Fruit fly (Drosophila melanogaster): Measurements from ENCODE around the gene CG1806.

The CG1806 gene

DNA sequence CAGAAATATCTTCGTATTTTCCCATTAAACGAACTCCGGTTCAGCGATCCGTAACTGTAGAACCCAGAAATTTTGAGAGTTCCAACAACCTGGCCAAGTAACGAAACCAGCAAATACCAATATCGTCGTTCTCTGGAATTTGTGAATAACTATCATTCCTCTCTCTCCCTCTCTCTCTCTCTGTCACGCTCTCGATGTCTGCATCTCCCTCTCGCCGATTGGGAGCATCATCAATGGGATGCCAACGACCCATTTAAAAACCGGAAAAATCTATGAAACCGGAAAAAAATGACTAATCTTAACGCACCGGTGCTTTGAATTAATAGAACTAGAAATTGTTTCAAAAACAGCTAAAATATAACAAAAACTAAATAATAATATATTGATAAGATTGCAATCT lies 617 bp downstream of the CG1806 start:
- TF ChIP-seq Myc (optimal IDR thresholded peaks at IDR 0.05) (no peak), psq (optimal IDR thresholded peaks at IDR 0.05) (no peak), ttk (optimal IDR thresholded peaks at IDR 0.05) (no peak), h (optimal IDR thresholded peaks at IDR 0.05) (no peak), insv (optimal IDR thresholded peaks at IDR 0.05) (no peak), Sin3A (optimal IDR thresholded peaks at IDR 0.05) (no peak)

DNA sequence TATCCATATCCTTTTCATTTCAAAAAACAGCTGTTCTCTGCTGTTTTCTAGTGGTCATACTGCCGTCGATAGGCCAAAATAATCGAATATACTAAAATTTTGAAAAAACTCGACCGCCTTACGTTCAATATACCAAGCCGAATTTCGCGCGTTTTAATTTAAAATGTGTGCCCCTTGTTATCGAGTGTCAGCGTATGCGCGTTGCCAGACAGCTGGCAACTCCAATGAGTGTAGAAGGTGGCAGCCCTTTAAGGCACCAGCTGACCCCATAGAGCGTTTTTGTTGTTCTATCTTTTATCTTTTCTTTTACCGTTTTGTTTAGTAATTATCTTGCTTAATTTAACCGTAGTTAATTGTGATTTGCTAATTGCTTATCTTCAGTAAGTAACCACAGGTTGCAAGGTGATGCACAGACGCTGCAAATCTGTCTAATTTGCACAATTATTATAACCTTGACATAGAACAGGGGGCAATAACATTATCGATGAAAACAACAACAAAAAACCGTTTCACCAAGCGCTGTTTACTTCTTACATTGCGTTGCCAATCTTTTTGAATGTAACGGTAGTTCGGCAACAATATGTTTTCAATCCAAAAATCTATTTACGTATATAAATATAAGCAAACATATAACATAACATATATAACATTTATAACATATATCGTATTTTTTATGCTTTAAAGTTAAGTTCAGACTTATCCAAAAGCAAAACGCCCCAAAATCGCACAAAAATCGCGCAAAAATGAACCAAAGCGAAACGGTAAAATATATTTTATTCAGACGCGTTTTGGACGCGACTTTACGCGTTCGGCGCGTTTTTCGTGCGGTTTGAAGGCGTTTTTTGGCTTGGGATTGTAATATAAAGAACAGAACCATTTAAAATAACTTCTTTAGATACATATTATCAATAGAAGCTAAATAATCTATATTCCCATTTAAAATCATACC lies 5.4 kb downstream of the CG1806 start, which contains the start of the genes CG1492 and regucalcin:
Gene CG1492, minus strand, starts transcription at position 63 of the 949 bp plus-strand sequence.
Gene regucalcin, plus strand, starts transcription at position 229 of the 949 bp plus-strand sequence.
- TF ChIP-seq Myc (optimal IDR thresholded peaks at IDR 0.05) (no peak), psq (optimal IDR thresholded peaks at IDR 0.05) (peak; percentile 41)

DNA sequence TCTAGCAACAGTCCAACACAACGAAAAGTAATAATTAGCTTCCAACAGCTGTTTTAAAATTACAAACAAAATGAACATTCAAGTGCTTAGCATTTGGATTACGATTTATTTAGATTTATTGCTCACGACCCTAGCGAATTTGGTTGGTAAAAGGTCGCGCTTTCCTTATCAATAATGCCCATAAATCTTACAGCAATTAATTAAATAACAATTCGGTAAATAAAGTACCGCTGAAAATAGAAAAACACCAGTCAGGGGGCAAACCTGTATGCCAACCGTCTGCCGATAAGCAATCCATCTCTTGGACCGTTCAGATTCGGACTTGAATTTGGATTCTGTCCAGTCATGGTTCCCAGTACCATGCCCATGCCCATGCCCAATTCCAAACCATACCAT lies 6.1 kb downstream of the CG1806 start:
- TF ChIP-seq psq (optimal IDR thresholded peaks at IDR 0.05) (no peak), insv (optimal IDR thresholded peaks at IDR 0.05) (no peak), Sin3A (optimal IDR thresholded peaks at IDR 0.05) (no peak)

DNA sequence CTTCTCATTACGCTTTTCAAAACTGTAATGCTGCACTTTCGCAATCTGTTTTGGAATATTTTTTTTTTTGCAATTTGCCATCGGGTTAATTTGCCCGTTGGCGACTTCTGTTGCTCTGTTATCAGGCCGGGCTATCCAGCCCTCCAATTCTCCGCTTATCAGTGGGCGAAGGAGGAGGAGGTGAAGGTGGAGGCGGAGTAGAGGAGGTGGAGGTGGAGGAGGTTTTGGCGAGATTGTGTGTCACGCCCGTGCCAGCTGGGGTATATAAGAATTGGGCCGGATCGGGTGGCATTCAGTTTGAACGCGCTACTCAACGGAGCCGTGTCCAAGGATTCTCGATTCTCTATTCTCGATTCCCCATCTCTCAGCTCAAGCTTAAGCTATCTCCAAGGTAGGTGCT lies 7.2 kb downstream of the CG1806 start:
- TF ChIP-seq h (optimal IDR thresholded peaks at IDR 0.05) (no peak), insv (optimal IDR thresholded peaks at IDR 0.05) (no peak), psq (optimal IDR thresholded peaks at IDR 0.05) (no peak), Sin3A (optimal IDR thresholded peaks at IDR 0.05) (no peak), ttk (optimal IDR thresholded peaks at IDR 0.05) (no peak), Myc (optimal IDR thresholded peaks at IDR 0.05) (no peak)

DNA sequence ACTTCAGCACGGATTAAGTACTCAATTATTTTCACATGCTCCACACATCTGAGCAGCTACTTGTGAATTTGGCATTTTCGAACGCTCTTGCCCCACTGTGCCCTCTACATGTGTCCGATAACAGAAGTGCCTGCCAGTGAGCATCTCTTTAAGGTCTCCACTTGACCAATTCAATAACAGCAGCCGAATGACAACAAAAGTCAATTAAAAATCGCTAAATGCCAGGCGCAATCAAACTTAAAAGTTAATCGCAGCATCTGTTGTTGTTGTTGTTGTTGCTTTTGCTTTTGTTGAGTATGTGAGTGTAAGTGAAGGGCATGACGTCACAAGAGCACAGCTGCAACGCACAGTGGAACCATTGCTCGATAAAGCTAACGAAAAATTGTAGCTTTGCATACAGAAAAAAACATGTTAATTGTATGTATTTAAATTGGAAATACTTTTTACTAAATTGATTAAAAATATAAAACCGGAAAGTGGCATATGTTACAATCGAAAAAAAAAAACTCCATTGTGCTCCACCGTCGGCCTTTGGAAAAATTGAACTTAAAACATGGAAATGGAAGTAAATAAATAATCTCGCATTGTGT lies 7.9 kb downstream of the CG1806 start:
- TF ChIP-seq Myc (optimal IDR thresholded peaks at IDR 0.05) (no peak), h (optimal IDR thresholded peaks at IDR 0.05) (no peak), psq (optimal IDR thresholded peaks at IDR 0.05) (no peak), ttk (optimal IDR thresholded peaks at IDR 0.05) (no peak), insv (optimal IDR thresholded peaks at IDR 0.05) (no peak), Sin3A (optimal IDR thresholded peaks at IDR 0.05) (no peak)

dm6 chrX:12017815-12018439 lies 11.0 kb downstream of the CG1806 start, which contains the start of gene Chrac-16:
Chrac-16 (minus strand) TSS chrX:12017961.
- no peak for TF ChIP-seq Sin3A (optimal IDR thresholded peaks at IDR 0.05)
- TF ChIP-seq Myc (optimal IDR thresholded peaks at IDR 0.05): no peak
- TF ChIP-seq psq (optimal IDR thresholded peaks at IDR 0.05): no peak
- no peak for TF ChIP-seq ttk (optimal IDR thresholded peaks at IDR 0.05)
- TF ChIP-seq h (optimal IDR thresholded peaks at IDR 0.05): no peak
- TF ChIP-seq insv (optimal IDR thresholded peaks at IDR 0.05): no peak

- TF ChIP-seq ttk (optimal IDR thresholded peaks at IDR 0.05): no peak
- TF ChIP-seq h (optimal IDR thresholded peaks at IDR 0.05): no peak
These were observed 11.6 kb downstream of the CG1806 start, which contains the start of gene Lsm12a for dm6 chrX:12018440-12019101. Lsm12a (plus strand) TSS chrX:12018640.

dm6 chrX:12020857-12021256 lies 13.9 kb downstream of the CG1806 start, which contains the start of gene Tango4:
Tango4 (plus strand) TSS chrX:12021068.
- TF ChIP-seq insv (optimal IDR thresholded peaks at IDR 0.05) (no peak), h (optimal IDR thresholded peaks at IDR 0.05) (no peak), Sin3A (optimal IDR thresholded peaks at IDR 0.05) (no peak), Myc (optimal IDR thresholded peaks at IDR 0.05) (no peak), psq (optimal IDR thresholded peaks at IDR 0.05) (no peak), ttk (optimal IDR thresholded peaks at IDR 0.05) (no peak)

- TF ChIP-seq ttk (optimal IDR thresholded peaks at IDR 0.05) (no peak), insv (optimal IDR thresholded peaks at IDR 0.05) (no peak), Myc (optimal IDR thresholded peaks at IDR 0.05) (no peak), h (optimal IDR thresholded peaks at IDR 0.05) (no peak), psq (optimal IDR thresholded peaks at IDR 0.05) (no peak), Sin3A (optimal IDR thresholded peaks at IDR 0.05) (no peak)
These were observed 14.8 kb downstream of the CG1806 start for dm6 chrX:12021750-12022149.

DNA sequence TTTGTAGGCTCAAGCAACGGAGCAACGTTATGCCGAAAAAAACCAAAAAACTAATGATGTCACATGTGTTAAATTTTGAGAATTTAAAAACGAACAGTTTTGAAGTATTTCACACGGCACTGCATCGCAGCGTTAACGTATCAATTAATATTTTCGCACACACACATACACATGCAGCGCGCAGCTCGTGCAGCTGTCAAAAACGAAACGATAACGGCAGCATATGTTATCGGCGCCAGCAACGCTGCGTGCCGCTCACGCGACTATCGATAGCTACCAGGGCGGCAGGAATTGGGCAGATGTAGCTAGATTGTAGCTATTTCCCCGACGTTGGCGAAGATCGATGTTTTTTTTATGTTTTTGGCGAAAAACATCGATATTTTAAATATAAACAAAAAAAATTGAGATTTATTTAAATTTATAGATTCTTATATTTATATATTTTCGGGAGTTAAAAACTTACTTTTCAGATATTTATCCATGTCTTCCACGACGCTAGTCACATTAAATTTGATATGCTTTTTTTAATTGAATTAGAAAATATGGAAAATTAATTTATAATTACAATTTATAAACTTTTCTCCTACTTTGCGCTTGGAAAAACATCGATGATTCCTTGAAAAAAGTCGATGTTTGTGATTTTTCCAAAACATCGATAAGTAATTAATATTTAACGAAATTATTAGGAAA lies 22.0 kb downstream of the CG1806 start, which contains the start of gene Usp7:
Gene Usp7, minus strand, starts transcription at position 208 of the 690 bp plus-strand sequence.
- TF ChIP-seq ttk (optimal IDR thresholded peaks at IDR 0.05): no peak
- TF ChIP-seq Myc (optimal IDR thresholded peaks at IDR 0.05): no peak
- TF ChIP-seq Sin3A (optimal IDR thresholded peaks at IDR 0.05): no peak
- no peak for TF ChIP-seq psq (optimal IDR thresholded peaks at IDR 0.05)
- TF ChIP-seq h (optimal IDR thresholded peaks at IDR 0.05): no peak
- no peak for TF ChIP-seq insv (optimal IDR thresholded peaks at IDR 0.05)

DNA sequence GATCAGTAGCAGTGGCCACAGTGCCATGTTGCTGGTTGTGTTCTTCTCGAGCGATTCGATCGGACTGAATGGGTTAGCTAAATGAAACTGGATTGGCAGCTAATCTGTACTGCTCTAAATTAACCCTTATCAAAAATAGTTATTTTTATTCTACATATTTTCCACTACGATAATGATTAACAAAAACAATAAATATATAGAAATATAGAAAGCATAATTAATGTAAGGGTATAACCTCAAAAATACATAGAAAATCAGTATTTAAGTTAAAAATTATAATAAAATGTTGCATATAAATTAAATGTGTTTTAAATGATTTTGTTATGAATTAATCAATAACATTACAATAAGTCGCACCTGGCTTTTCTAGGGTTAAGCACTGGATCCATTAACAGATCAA lies 24.4 kb downstream of the CG1806 start, which contains the start of gene Cyp311a1:
Gene Cyp311a1, minus strand, starts transcription at position 66 of the 400 bp plus-strand sequence.
- TF ChIP-seq ttk (optimal IDR thresholded peaks at IDR 0.05): no peak
- TF ChIP-seq Sin3A (optimal IDR thresholded peaks at IDR 0.05): no peak
- no peak for TF ChIP-seq psq (optimal IDR thresholded peaks at IDR 0.05)
- no peak for TF ChIP-seq Myc (optimal IDR thresholded peaks at IDR 0.05)
- TF ChIP-seq insv (optimal IDR thresholded peaks at IDR 0.05): no peak
- no peak for TF ChIP-seq h (optimal IDR thresholded peaks at IDR 0.05)

Data from Kc167 (cell line).